Worm (Caenorhabditis elegans) whole organism, L3 larva: ENCODE results near the gene R02F11.9.

Experiments
- R02D3.7 ChIP-seq: fragments of 150-350 bp; optimal IDR thresholded peaks from 2 replicates; lab custom pipeline; 2014; ENCODE audit warnings: missing biosample characterization, missing genetic modification characterization
- ZK546.5 ChIP-seq: sonication (generic microtip); optimal IDR thresholded peaks from 2 replicates; lab custom pipeline; 2017; ENCODE audit warnings: missing biosample characterization, missing genetic modification characterization
- aly-2 ChIP-seq: fragments of 150-350 bp; optimal IDR thresholded peaks from 2 replicates; lab custom pipeline; 2014; ENCODE audit warnings: missing biosample characterization, missing genetic modification characterization
- ceh-16 ChIP-seq: sonication (generic microtip); optimal IDR thresholded peaks from 2 replicates; lab custom pipeline; 2017; ENCODE audit warnings: missing biosample characterization, missing genetic modification characterization
- ceh-82 ChIP-seq: fragments of 150-350 bp; optimal IDR thresholded peaks from 2 replicates; lab custom pipeline; 2014; ENCODE audit warnings: missing biosample characterization, missing genetic modification characterization
- ceh-9 ChIP-seq: sonication (generic microtip); optimal IDR thresholded peaks from 2 replicates; lab custom pipeline; 2018; ENCODE audit warnings: missing biosample characterization, missing genetic modification characterization
- daf-12 ChIP-seq: fragments of 150-350 bp; optimal IDR thresholded peaks from 2 replicates; lab custom pipeline; 2014; ENCODE audit warnings: missing biosample characterization, missing genetic modification reagents, missing genetic modification characterization
- egl-27 ChIP-seq: sonication (generic microtip); optimal IDR thresholded peaks from 4 replicates; lab custom pipeline; 2017; ENCODE audit warnings: missing biosample characterization, missing genetic modification reagents, missing genetic modification characterization
- egl-5 ChIP-seq: fragments of 150-350 bp; optimal IDR thresholded peaks from 2 replicates; lab custom pipeline; 2017; ENCODE audit warnings: missing biosample characterization, missing genetic modification reagents, missing genetic modification characterization, inconsistent platforms
- elt-2 ChIP-seq: sonication (generic microtip); optimal IDR thresholded peaks from 2 replicates; lab custom pipeline; 2016; ENCODE audit warnings: missing genetic modification reagents, mild to moderate bottlenecking, missing genetic modification characterization, missing compliant biosample characterization
- elt-3 ChIP-seq, 3 experiments: fragments of 150-350 bp in 1 of 3; sonication (generic microtip) in 2 of 3; optimal IDR thresholded peaks; 2 replicates in 2 of 3; 4 replicates in 1 of 3; lab custom pipeline; 2014 to 2017; ENCODE audit warnings: missing biosample characterization in 3 of 3, missing genetic modification characterization in 3 of 3
- fkh-2 ChIP-seq: fragments of 150-350 bp; optimal IDR thresholded peaks from 2 replicates; lab custom pipeline; 2014; ENCODE audit warnings: missing biosample characterization, missing genetic modification reagents, missing genetic modification characterization
- fos-1 ChIP-seq: fragments of 150-350 bp; optimal IDR thresholded peaks from 2 replicates; lab custom pipeline; 2014; ENCODE audit warnings: missing biosample characterization, missing genetic modification characterization
- hmg-11 ChIP-seq: sonication (generic microtip); optimal IDR thresholded peaks from 2 replicates; lab custom pipeline; 2016; ENCODE audit warnings: missing genetic modification characterization, missing compliant biosample characterization
- jun-1 ChIP-seq: fragments of 150-350 bp; optimal IDR thresholded peaks from 2 replicates; lab custom pipeline; 2014; ENCODE audit warnings: missing biosample characterization, missing genetic modification reagents, missing genetic modification characterization
- lin-39 ChIP-seq: fragments of 150-350 bp; optimal IDR thresholded peaks from 2 replicates; lab custom pipeline; 2018; ENCODE audit warnings: missing biosample characterization, missing genetic modification reagents, missing genetic modification characterization
- mdl-1 ChIP-seq: fragments of 150-350 bp; optimal IDR thresholded peaks from 2 replicates; lab custom pipeline; 2014; ENCODE audit warnings: missing biosample characterization, missing genetic modification characterization
- mml-1 ChIP-seq: fragments of 150-350 bp; sonication (generic microtip); optimal IDR thresholded peaks from 3 replicates; lab custom pipeline; 2014; ENCODE audit warnings: missing biosample characterization, missing genetic modification characterization
- nhr-11 ChIP-seq: fragments of 150-350 bp; optimal IDR thresholded peaks from 2 replicates; lab custom pipeline; 2014; ENCODE audit warnings: missing biosample characterization, missing genetic modification characterization
- nhr-12 ChIP-seq: fragments of 150-350 bp; optimal IDR thresholded peaks from 2 replicates; lab custom pipeline; 2014; ENCODE audit warnings: missing biosample characterization, missing genetic modification characterization
- nhr-23 ChIP-seq: fragments of 150-350 bp; optimal IDR thresholded peaks from 2 replicates; lab custom pipeline; 2014; ENCODE audit warnings: missing biosample characterization, missing genetic modification reagents, missing genetic modification characterization
- nhr-237 ChIP-seq: fragments of 150-350 bp; optimal IDR thresholded peaks from 2 replicates; lab custom pipeline; 2014; ENCODE audit warnings: missing biosample characterization, missing genetic modification characterization
- nhr-25 ChIP-seq: sonication (generic microtip); optimal IDR thresholded peaks from 2 replicates; lab custom pipeline; 2017; ENCODE audit warnings: missing biosample characterization, missing genetic modification characterization
- nhr-28 ChIP-seq: fragments of 150-350 bp; optimal IDR thresholded peaks from 2 replicates; lab custom pipeline; 2014; ENCODE audit warnings: missing biosample characterization, missing genetic modification characterization
- nhr-43 ChIP-seq: sonication (generic microtip); optimal IDR thresholded peaks from 2 replicates; lab custom pipeline; 2016; ENCODE audit warnings: mild to moderate bottlenecking, missing genetic modification characterization, missing compliant biosample characterization; ENCODE audit not compliant: poor library complexity, severe bottlenecking
- nhr-67 ChIP-seq: fragments of 150-350 bp; optimal IDR thresholded peaks from 2 replicates; lab custom pipeline; 2014; ENCODE audit warnings: missing biosample characterization, missing genetic modification characterization
- nhr-77 ChIP-seq: fragments of 150-350 bp; optimal IDR thresholded peaks from 2 replicates; lab custom pipeline; 2014; ENCODE audit warnings: missing biosample characterization, missing genetic modification characterization
- pha-4 ChIP-seq: fragments of 150-350 bp; optimal IDR thresholded peaks from 2 replicates; lab custom pipeline; 2014; ENCODE audit warnings: missing biosample characterization, missing genetic modification reagents, missing genetic modification characterization
- pqm-1 ChIP-seq: fragments of 150-350 bp; optimal IDR thresholded peaks from 2 replicates; lab custom pipeline; 2017; ENCODE audit warnings: missing biosample characterization, missing genetic modification characterization, inconsistent platforms
- sea-2 ChIP-seq: fragments of 150-350 bp; sonication (generic microtip); optimal IDR thresholded peaks from 4 replicates; lab custom pipeline; 2014; ENCODE audit warnings: missing biosample characterization, missing genetic modification reagents, missing genetic modification characterization
- skn-1 ChIP-seq: fragments of 150-350 bp; optimal IDR thresholded peaks from 2 replicates; lab custom pipeline; 2014; ENCODE audit warnings: missing biosample characterization, missing genetic modification characterization
- snpc-4 ChIP-seq: fragments of 150-350 bp; optimal IDR thresholded peaks from 2 replicates; lab custom pipeline; 2014; ENCODE audit warnings: missing biosample characterization, missing genetic modification characterization
- tbx-2 ChIP-seq: sonication (generic microtip); optimal IDR thresholded peaks from 2 replicates; lab custom pipeline; 2016; ENCODE audit warnings: mild to moderate bottlenecking, missing genetic modification characterization, missing compliant biosample characterization
- unc-39 ChIP-seq: sonication (generic microtip); optimal IDR thresholded peaks from 4 replicates; lab custom pipeline; 2017; ENCODE audit warnings: missing biosample characterization, missing genetic modification characterization
- zag-1 ChIP-seq: fragments of 150-350 bp; optimal IDR thresholded peaks from 2 replicates; lab custom pipeline; 2014; ENCODE audit warnings: missing biosample characterization, missing genetic modification characterization

R02F11.9 gene

DNA sequence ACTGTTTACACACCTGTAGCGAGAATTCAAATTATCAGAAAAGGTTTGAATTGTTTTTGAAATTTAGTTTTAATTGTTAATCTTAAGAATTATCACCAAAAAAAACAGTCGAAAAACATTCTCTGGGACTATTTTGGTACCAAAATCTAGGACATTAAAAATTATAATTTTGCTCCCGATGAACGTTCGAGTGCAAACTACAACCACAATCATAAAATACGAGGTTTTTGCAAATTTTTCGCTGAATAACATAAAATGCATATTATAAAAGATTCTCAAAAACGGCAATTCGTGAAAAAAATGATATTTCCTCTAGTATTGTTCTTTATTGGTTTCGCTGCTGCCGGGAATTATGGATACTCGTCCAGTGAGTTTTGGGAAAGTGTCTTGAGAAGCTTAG lies 3.1 kb downstream of the R02F11.9 start, which contains the start of gene R02F11.12:
TSS of gene R02F11.12 (plus strand) at position 301 of the 400 bp plus-strand sequence.
- TF ChIP-seq nhr-77 (tag; lab: Kevin White, UChicago) (no peak), ZK546.5 (tag; lab: Kevin White, UChicago) (no peak), nhr-237 (no peak)

ce11 chrV:4791569-4791968 lies 4.3 kb downstream of the R02F11.9 start, which contains the start of gene R02F11.11:
Gene R02F11.11 (plus strand): TSS chrV:4791869.
- TF ChIP-seq daf-12 (tag; lab: Kevin White, UChicago): no peak
- TF ChIP-seq pqm-1: no peak
- TF ChIP-seq snpc-4 (tag; lab: Kevin White, UChicago): no peak
- TF ChIP-seq R02D3.7 (tag; lab: Kevin White, UChicago): no peak

DNA sequence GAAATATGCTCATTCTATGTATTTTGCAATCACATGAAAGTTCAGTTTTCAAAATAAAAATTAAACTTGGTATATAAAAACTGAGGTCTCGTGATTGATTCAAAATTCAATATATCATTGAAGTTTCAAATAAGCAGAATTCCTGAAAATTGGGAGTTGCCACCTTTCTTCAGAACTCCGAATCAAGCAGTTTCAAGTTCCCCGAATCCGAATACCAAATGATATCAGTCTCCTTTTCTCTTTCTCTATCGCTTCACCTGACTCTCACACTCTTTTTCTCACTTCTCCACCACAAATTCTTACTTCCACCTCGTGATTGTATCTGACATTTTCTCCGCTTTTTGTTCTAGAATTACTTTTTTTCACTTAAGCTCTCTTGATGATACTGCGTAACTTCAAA lies 7.0 kb downstream of the R02F11.9 start, which contains the start of gene R02F11.2:
TSS of gene R02F11.2 (plus strand) at position 292 of the 400 bp plus-strand sequence.
- TF ChIP-seq nhr-11 (peak; percentile 45), aly-2 (tag; lab: Kevin White, UChicago) (no peak)
- TF ChIP-seq, all 47 proteins: peak for 1

ce11 chrV:4800794-4801193 lies 13.5 kb downstream of the R02F11.9 start, which contains the start of gene R02F11.1:
Gene R02F11.1 (plus strand): TSS chrV:4801094.
- TF ChIP-seq nhr-12 (tag; lab: Kevin White, UChicago) (no peak), nhr-43 (tag; lab: Kevin White, UChicago) (no peak), jun-1 (tag; lab: Kevin White, UChicago) (no peak), lin-39 (tag; lab: Kevin White, UChicago) (no peak), mdl-1 (no peak), tbx-2 (no peak), mml-1 (tag; lab: Kevin White, UChicago) (no peak)
- TF ChIP-seq, all 47 proteins: peak for 0

DNA sequence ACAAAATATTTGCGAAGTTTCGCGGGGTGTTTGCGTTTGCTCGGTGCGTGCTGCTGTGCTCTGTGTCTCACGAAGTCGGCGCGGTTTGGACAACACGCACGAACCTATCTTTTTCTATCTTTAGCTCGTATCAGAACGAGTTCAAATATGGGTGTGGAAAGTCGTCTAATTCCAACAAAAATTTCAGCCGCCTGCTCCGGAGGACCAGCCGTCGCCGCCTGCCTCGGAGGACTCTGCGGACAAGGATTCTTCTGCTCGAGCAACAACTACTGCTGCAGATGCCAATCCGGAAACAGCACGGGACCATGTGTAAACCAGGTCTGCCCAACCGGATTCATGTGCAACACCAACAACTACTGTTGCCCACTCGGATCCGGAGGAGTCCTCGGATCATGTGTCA lies 14.7 kb downstream of the R02F11.9 start:
- TF ChIP-seq ceh-82 (tag; lab: Kevin White, UChicago) (no peak), elt-3 (tag; optimal IDR thresholded peaks at IDR 0.05; lab: Kevin White, UChicago) (no peak), ZK546.5 (tag; lab: Kevin White, UChicago) (no peak), ceh-16 (tag; lab: Kevin White, UChicago) (no peak), nhr-28 (tag; lab: Kevin White, UChicago) (no peak), nhr-23 (tag; lab: Kevin White, UChicago) (no peak), nhr-43 (tag; lab: Kevin White, UChicago) (no peak), hmg-11 (tag; lab: Kevin White, UChicago) (no peak), elt-2 (tag; lab: Kevin White, UChicago) (no peak), ceh-9 (tag; lab: Kevin White, UChicago) (no peak), pha-4 (no peak), sea-2 (no peak), nhr-67 (tag; lab: Kevin White, UChicago) (no peak), nhr-11 (no peak), skn-1 (tag; lab: Kevin White, UChicago) (no peak), pqm-1 (no peak), egl-27 (tag; lab: Kevin White, UChicago) (no peak), jun-1 (tag; lab: Kevin White, UChicago) (no peak), mml-1 (tag; lab: Kevin White, UChicago) (no peak)
- TF ChIP-seq, all 47 proteins: peak for 0

DNA sequence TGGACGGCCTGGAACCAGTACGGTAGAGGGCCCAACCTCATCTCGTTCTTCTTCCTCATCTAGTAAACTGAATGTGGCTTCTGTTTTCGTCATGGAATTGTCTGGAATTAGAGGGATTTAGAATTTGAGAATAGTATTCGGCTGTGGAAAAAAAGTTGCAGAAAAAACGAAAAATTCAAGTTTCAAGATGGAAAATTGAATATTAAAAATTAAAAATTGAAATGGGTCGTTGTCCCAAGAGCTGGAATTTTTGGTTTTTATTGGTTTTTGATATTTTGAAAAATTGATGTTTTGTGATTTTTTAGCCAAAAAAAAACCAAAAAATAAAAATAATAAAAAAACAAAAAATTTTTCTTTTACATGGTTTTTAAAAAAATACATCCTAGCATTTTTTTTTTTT lies 18.6 kb downstream of the R02F11.9 start, which contains the start of gene R02F11.3:
TSS of gene R02F11.3 (minus strand) at position 101 of the 400 bp plus-strand sequence.
- TF ChIP-seq unc-39 (tag; lab: Kevin White, UChicago) (no peak), nhr-25 (tag; lab: Kevin White, UChicago) (no peak), egl-27 (tag; lab: Kevin White, UChicago) (no peak), jun-1 (tag; lab: Kevin White, UChicago) (no peak), zag-1 (tag; lab: Kevin White, UChicago) (no peak), nhr-11 (no peak), sea-2 (no peak), fos-1 (tag; lab: Kevin White, UChicago) (no peak), mml-1 (tag; lab: Kevin White, UChicago) (no peak), fkh-2 (tag; lab: Kevin White, UChicago) (no peak), mdl-1 (no peak), egl-5 (tag; lab: Kevin White, UChicago) (no peak)
